Worm (Caenorhabditis elegans): ENCODE data around the gene C02B10.4.
"Not testable (repeated sequence)": the region's sequence is repeated elsewhere in the genome, so short reads cannot be mapped to it uniquely, and the experiment has no call there.

The C02B10.4 gene

ce11 chrIV:5062278-5062677, 29.1 kb upstream of the C02B10.4 start, which contains the start of gene msp-57:
TSS of gene msp-57 (plus strand) at chrIV:5062578.
- TF ChIP-seq lsy-2 (tag; optimal IDR thresholded peaks at IDR 0.05); unc-120 (tag; optimal IDR thresholded peaks at IDR 0.05; ENCODE audit: poor library complexity, severe bottlenecking); ceh-83 (GFP tag; optimal IDR thresholded peaks at IDR 0.05): not testable (repeated sequence)

- no peak for TF ChIP-seq nhr-237 (tag; optimal IDR thresholded peaks at IDR 0.05)
These were observed 28.1 kb upstream of the C02B10.4 start for ce11 chrIV:5063297-5063696.

DNA sequence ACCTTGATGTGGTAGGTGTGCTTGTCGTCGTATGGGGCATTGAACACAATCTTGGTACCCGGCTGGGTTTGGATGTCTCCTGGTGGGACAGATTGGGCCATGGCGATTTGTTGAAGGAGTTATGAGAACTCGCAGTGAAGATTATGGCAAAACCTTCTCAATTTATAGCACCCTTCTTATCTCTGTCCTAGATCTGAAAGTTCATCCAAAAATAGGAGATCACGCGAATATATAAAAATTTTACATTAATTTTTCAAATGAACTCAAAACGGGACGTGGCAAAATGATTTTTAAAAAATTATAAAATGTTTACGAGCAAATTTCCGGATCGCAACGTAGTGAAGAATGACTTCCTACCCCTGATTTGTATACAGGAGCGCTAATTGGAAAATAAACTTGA, 26.4 kb upstream of the C02B10.4 start, which contains the start of gene msp-53:
msp-53 (minus strand) TSS at position 101 of the 400 bp plus-strand sequence.
- TF ChIP-seq nhr-76 (tag; optimal IDR thresholded peaks at IDR 0.05); ceh-39 (tag; optimal IDR thresholded peaks at IDR 0.05); flh-1 (GFP tag; optimal IDR thresholded peaks at IDR 0.05): not testable (repeated sequence)

DNA sequence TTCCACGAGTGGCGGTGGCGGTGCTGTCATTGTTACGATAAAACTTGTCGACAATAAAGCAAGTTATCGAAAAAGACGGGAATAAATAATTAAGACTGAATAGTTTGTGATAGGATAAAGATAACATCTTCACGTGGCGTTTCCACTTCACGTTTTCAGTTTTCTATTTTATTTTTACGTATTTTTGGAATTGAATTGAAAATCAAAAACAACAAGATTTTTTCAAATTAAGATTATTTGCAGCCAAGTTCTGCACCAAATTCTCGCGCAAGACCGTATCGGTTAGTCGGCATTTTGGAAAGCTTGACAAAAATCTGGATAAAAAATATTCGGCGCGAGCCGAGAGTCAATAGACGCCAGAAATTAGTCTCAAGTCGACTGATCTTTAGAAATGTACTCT, 24.5 kb upstream of the C02B10.4 start, which contains the start of gene ttbk-2.2:
ttbk-2.2 (minus strand) TSS at position 101 of the 400 bp plus-strand sequence.
- not testable (repeated sequence) for TF ChIP-seq blmp-1 (tag; optimal IDR thresholded peaks at IDR 0.05); ceh-43 (GFP tag; optimal IDR thresholded peaks at IDR 0.05); nhr-2 (tag; optimal IDR thresholded peaks at IDR 0.05)

DNA sequence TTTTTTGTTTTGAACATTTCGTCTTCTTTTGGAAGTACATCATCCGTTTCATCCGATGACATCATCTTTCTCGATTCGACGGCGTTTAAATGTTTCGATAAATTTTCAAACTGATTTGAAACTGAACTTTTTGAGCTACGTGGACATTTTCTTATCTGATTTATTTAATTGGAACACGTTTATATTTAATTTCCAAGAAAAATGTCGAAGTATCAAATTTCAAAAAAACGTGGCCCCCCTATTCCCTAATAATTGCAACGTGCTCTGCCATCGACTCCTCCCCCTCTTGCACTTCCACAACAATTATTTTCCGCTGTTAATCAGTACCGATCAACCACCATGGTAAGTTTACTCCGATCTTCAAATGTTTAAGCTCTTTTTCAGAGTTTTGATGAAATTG, 22.8 kb upstream of the C02B10.4 start, which contains the start of the genes R13H9.6 and rmd-6:
R13H9.6 (minus strand) TSS at position 101 of the 400 bp plus-strand sequence.
rmd-6 (plus strand) TSS at position 305 of the 400 bp plus-strand sequence.
- not testable (repeated sequence) for TF ChIP-seq hlh-1 (tag; optimal IDR thresholded peaks at IDR 0.05); M03D4.4 (tag; optimal IDR thresholded peaks at IDR 0.05); elt-1 (tag; optimal IDR thresholded peaks at IDR 0.05; ENCODE audit: borderline replicate concordance, insufficient read depth)

ce11 chrIV:5070593-5070992, 20.8 kb upstream of the C02B10.4 start, which contains the start of gene C02B10.6:
TSS of gene C02B10.6 (plus strand) at chrIV:5070893.
- TF ChIP-seq unc-62 (GFP tag; optimal IDR thresholded peaks at IDR 0.05); snpc-4 (tag; optimal IDR thresholded peaks at IDR 0.05); nhr-28 (tag; optimal IDR thresholded peaks at IDR 0.05): not testable (repeated sequence)

- TF ChIP-seq elt-1 (tag; optimal IDR thresholded peaks at IDR 0.05; ENCODE audit: borderline replicate concordance, insufficient read depth) = no peak
- TF ChIP-seq mep-1 (tag; optimal IDR thresholded peaks at IDR 0.05) = no peak
- TF ChIP-seq tbx-8 (GFP tag; optimal IDR thresholded peaks at IDR 0.05) = no peak
- TF ChIP-seq nhr-28 (tag; optimal IDR thresholded peaks at IDR 0.05) = no peak
- no peak for TF ChIP-seq ceh-83 (GFP tag; optimal IDR thresholded peaks at IDR 0.05)
- no peak for TF ChIP-seq nhr-2 (tag; optimal IDR thresholded peaks at IDR 0.05)
- TF ChIP-seq lsy-2 (tag; optimal IDR thresholded peaks at IDR 0.05) = no peak
These were observed 17.6 kb upstream of the C02B10.4 start for ce11 chrIV:5073836-5074235.

DNA sequence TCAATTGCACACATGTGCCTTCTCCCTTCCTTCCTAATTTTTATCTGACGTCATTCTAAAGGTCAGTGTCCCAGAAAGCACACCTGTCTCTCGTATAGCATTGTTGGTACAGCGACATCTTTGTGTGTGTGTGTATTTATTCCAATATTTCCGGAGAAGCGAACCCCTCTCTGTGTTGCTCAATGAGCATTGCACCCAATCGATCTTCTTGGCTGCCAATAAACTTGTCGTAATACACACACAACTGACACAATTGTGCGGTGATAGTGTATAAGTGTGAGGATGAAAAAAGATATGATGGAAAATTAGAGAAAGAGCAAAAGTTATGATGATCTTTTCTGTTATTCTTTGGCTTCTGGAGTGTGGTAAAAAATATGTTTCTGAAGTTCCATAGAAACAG, 14.8 kb upstream of the C02B10.4 start:
- no peak for TF ChIP-seq unc-120 (tag; optimal IDR thresholded peaks at IDR 0.05; ENCODE audit: poor library complexity, severe bottlenecking)
- no peak for TF ChIP-seq sem-2 (GFP tag; optimal IDR thresholded peaks at IDR 0.05)
- TF ChIP-seq drap-1 (GFP tag; optimal IDR thresholded peaks at IDR 0.05) = no peak
- TF ChIP-seq bed-3 (GFP tag; optimal IDR thresholded peaks at IDR 0.05) = no peak
- TF ChIP-seq zip-8 (tag; optimal IDR thresholded peaks at IDR 0.05) = peak; percentile 45
- peak; percentile 36 for TF ChIP-seq lin-32 (GFP tag; optimal IDR thresholded peaks at IDR 0.05)
- TF ChIP-seq nhr-2 (tag; optimal IDR thresholded peaks at IDR 0.05) = peak; percentile 48
- peak; percentile 26 for TF ChIP-seq ceh-39 (tag; optimal IDR thresholded peaks at IDR 0.05)
- no peak for TF ChIP-seq M03D4.4 (tag; optimal IDR thresholded peaks at IDR 0.05)
- no peak for TF ChIP-seq mep-1 (tag; optimal IDR thresholded peaks at IDR 0.05)
- peak; percentile 62 for TF ChIP-seq unc-62 (GFP tag; optimal IDR thresholded peaks at IDR 0.05)
- TF ChIP-seq hlh-1 (tag; optimal IDR thresholded peaks at IDR 0.05) = peak; percentile 74

All from whole organism, mixed stage, embryonic.